Worm (Caenorhabditis elegans) whole organism, young adult: ENCODE results near the gene K08H2.4.

Source experiments
- F55B11.4 ChIP-seq: sonication (generic microtip); optimal IDR thresholded peaks from 2 replicates; lab custom pipeline; 2016; ENCODE audit warnings: missing compliant biosample characterization, missing genetic modification characterization, borderline replicate concordance; ENCODE audit not compliant: insufficient read depth
- K11D2.4 ChIP-seq: fragments of 200-800 bp; sonication (Bioruptor generic); IDR thresholded peaks from 2 replicates; pipeline ENCODE4 v1.3.6; 2022; ENCODE audit warnings: missing genetic modification reagents, missing genetic modification characterization, missing compliant biosample characterization
- T26A5.8 ChIP-seq: sonication (generic microtip); optimal IDR thresholded peaks from 2 replicates; lab custom pipeline; 2016; ENCODE audit warnings: missing genetic modification characterization, missing compliant biosample characterization
- ama-1 ChIP-seq, 3 experiments: fragments of 150-350 bp in 1 of 3; sonication (generic microtip) in 2 of 3; optimal IDR thresholded peaks; 2 replicates each; lab custom pipeline; 2014 to 2018; ENCODE audit warnings: missing biosample characterization in 2 of 3, missing genetic modification characterization in 2 of 3, missing genetic modification reagents in 2 of 3
- ceh-40 ChIP-seq: fragments of 200-800 bp; sonication (Bioruptor generic); IDR thresholded peaks from 2 replicates; pipeline ENCODE4 v1.3.6; 2022; ENCODE audit warnings: missing genetic modification characterization, missing compliant biosample characterization
- egrh-3 ChIP-seq: fragments of 200-800 bp; sonication (Bioruptor generic); IDR thresholded peaks from 2 replicates; pipeline ENCODE4 v1.3.6; 2022; ENCODE audit warnings: missing genetic modification reagents, missing genetic modification characterization, missing compliant biosample characterization
- fkh-3 ChIP-seq: sonication (generic microtip); optimal IDR thresholded peaks from 2 replicates; lab custom pipeline; 2016; ENCODE audit warnings: mild to moderate bottlenecking, missing genetic modification characterization, missing compliant biosample characterization
- lin-54 ChIP-seq: fragments of 200-800 bp; sonication (Bioruptor generic); optimal IDR thresholded peaks from 2 replicates; lab custom pipeline; 2018; ENCODE audit warnings: mild to moderate bottlenecking, missing genetic modification characterization, missing compliant biosample characterization
- nfya-2 ChIP-seq: fragments of 200-800 bp; sonication (Bioruptor generic); IDR thresholded peaks from 2 replicates; pipeline ENCODE4 v1.3.6; 2022; ENCODE audit warnings: missing genetic modification reagents, missing genetic modification characterization, missing compliant biosample characterization
- nhr-90 ChIP-seq: sonication (generic microtip); optimal IDR thresholded peaks from 2 replicates; lab custom pipeline; 2016; ENCODE audit warnings: missing genotype, mild to moderate bottlenecking, missing genetic modification characterization, missing compliant biosample characterization
- rpc-1 ChIP-seq, 2 experiments: fragments of 150-350 bp in 1 of 2; sonication (generic microtip) in 1 of 2; optimal IDR thresholded peaks; 2 replicates each; lab custom pipeline; 2014 to 2018; ENCODE audit warnings: missing biosample characterization in 1 of 2, missing genetic modification characterization in 1 of 2, missing genetic modification reagents in 1 of 2, missing genotype in 1 of 2
- unc-62 ChIP-seq: fragments of 150-350 bp; optimal IDR thresholded peaks from 2 replicates; lab custom pipeline; 2014; ENCODE audit warnings: missing biosample characterization, missing genetic modification reagents, missing genetic modification characterization
- ztf-6 ChIP-seq: fragments of 200-800 bp; sonication (Bioruptor generic); IDR thresholded peaks from 2 replicates; pipeline ENCODE4 v1.3.6; 2022; ENCODE audit warnings: missing genetic modification reagents, missing genetic modification characterization, missing compliant biosample characterization

- TF ChIP-seq fkh-3 (tag; lab: Kevin White, UChicago) (no peak), T26A5.8 (tag; lab: Kevin White, UChicago) (no peak), unc-62 (GFP tag; lab: Kevin White, UChicago) (no peak), nhr-90 (no peak), K11D2.4 (no peak), nfya-2 (GFP tag; lab: Robert Waterston, UW) (no peak), egrh-3 (GFP tag; lab: Robert Waterston, UW) (no peak), ama-1 (optimal IDR thresholded peaks at IDR 0.05; lab: Kevin White, UChicago) (no peak), ama-1 (GFP tag; optimal IDR thresholded peaks at IDR 0.05; lab: Kevin White, UChicago) (no peak), ceh-40 (GFP tag; lab: Robert Waterston, UW) (no peak), F55B11.4 (no peak), rpc-1 (optimal IDR thresholded peaks at IDR 0.05; lab: Kevin White, UChicago) (no peak), rpc-1 (tag; optimal IDR thresholded peaks at IDR 0.05; lab: Kevin White, UChicago) (no peak), ztf-6 (GFP tag; lab: Robert Waterston, UW) (no peak), lin-54 (GFP tag; lab: Kevin White, UChicago) (no peak)
Observed at ce11 chrX:13247614-13248013, 9.3 kb downstream of the K08H2.4 start.
